Worm (Caenorhabditis elegans): Measurements from ENCODE around the gene Y113G7B.11.

DNA sequence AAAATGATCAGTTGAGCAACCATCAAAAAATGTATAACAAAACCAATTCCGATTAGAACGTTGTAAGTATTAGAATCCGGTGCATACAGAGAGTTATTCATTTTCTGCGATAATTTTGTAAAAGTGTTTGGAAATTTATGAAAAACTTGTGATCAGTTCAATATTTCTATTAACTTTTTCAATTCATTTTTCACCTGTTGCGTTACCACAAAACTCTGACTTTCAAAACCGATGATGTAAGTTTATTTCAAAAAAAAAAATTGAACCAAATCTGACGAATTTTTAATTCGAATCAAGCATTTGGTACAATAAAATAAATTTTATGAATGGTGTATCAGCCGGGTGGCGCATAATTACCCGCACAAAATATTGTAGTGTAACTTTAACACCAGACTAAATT is 28.5 kb downstream of the Y113G7B.11 start, which contains the start of gene srz-16:
- TF ChIP-seq F13H6.1 (tag; optimal IDR thresholded peaks at IDR 0.05): no peak
- no peak for TF ChIP-seq pqm-1 (tag; optimal IDR thresholded peaks at IDR 0.05)
- no peak for TF ChIP-seq lim-6 (tag; optimal IDR thresholded peaks at IDR 0.05)
- no peak for TF ChIP-seq ceh-18 (tag; optimal IDR thresholded peaks at IDR 0.05)
- no peak for TF ChIP-seq ceh-24 (tag; optimal IDR thresholded peaks at IDR 0.05)
- TF ChIP-seq C38D4.7 (GFP tag; optimal IDR thresholded peaks at IDR 0.05): no peak
- no peak for TF ChIP-seq madf-2 (tag; optimal IDR thresholded peaks at IDR 0.05)
- TF ChIP-seq pag-3 (tag; optimal IDR thresholded peaks at IDR 0.05; ENCODE audit: borderline replicate concordance): no peak
- no peak for TF ChIP-seq tbx-7 (tag; optimal IDR thresholded peaks at IDR 0.05)
- no peak for TF ChIP-seq unc-42 (tag; optimal IDR thresholded peaks at IDR 0.05)
- TF ChIP-seq nhr-11 (tag; optimal IDR thresholded peaks at IDR 0.05): no peak
